Fruit fly (Drosophila melanogaster): Measurements from ENCODE around the gene CG3106.
A peak's percentile ranks its signal among the peaks of the same experiment; 100 is the strongest.

CG3106 gene

DNA sequence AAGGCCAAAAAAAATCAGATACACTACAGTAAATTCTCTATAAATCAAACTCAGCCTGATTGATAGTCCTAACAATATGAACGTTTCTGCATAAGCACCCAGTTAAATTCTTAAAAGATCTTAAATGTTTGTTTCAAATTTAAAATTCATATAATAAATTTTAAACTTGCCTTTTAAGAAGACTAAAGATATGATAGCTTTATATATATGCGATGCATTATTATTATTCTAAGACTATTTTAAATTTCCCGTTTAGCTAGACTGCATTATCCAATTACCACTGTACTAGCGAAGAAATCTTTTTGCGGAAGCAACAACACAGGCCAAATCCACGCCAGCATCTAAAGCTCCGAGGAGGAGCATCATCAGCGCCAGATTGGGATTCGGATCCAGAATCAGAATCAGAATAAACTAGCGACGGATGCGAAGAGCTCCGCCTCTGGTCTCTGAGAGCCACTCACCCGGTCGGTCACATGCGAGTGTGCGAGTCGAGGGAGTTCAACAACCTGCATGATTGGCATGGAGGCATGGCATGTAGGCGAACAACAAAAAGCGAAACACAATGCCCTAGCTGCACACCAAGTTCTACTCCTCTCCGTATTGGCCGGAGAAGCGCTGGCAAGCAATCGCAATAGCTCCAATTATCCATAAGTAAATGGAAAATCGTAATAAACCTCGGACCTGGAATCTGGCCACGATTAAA, 8.6 kb downstream of the CG3106 start:
- TF ChIP-seq slbo (GFP tag; IDR thresholded peaks at IDR 0.05) (peak; percentile 7; the same call in 1 of the 2 replicates), HHEX (GFP tag; optimal IDR thresholded peaks at IDR 0.05) (no peak), gem (tag; optimal IDR thresholded peaks at IDR 0.05) (peak; percentile 7), grau (tag; optimal IDR thresholded peaks at IDR 0.05) (peak; percentile 38), CG11504 (tag; optimal IDR thresholded peaks at IDR 0.05) (peak; percentile 2)

DNA sequence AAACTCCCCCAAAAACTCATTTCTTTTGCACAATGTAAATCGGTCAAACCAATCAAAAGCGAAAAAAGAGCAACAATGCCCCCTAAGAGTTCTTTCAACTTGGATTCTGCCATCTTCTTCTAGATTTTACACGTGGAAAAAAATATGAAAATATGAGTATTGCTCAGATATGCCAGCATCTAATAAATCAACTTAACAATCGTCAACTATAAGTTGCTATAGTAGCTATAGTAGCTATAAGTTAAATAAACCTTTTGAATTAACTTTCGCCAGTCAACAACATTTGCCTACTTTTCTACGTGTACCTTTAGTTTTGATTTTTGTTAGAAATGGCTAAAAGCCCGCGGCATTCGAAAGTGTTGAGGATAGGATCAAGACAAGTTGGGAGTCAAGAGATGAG, 9.5 kb downstream of the CG3106 start:
- no peak for TF ChIP-seq vfl (GFP tag; optimal IDR thresholded peaks at IDR 0.05)
- peak; percentile 24 for TF ChIP-seq nmo (GFP tag; optimal IDR thresholded peaks at IDR 0.05)
- peak; percentile 12 for TF ChIP-seq Blimp-1 (GFP tag; optimal IDR thresholded peaks at IDR 0.05)
- TF ChIP-seq ci (GFP tag; IDR thresholded peaks at IDR 0.05), result 0 out of 3 replicates have a peak, but pooled peaks have one; percentile 41
- peak; percentile 0 for TF ChIP-seq gem (tag; optimal IDR thresholded peaks at IDR 0.05)
- peak; percentile 48 for TF ChIP-seq CG11504 (tag; optimal IDR thresholded peaks at IDR 0.05)

DNA sequence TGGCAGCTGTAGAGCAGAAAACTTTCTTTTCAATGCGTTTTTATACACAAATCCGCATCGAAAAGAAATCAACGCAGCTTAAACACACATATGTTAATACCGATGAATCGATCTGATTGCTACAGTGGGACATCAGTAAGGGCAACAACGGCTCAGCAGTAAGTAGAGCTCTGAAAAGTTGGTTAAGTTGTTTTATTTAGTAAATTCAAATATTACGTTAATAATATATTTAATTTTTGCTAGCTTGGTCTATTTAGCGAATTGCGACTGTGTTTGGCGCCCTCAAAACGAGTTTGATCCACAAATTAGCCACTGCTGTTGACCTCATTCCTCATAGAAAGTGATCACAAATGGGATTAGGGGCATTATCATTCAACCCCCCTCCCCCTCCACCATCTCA, 10.7 kb downstream of the CG3106 start:
- TF ChIP-seq Drgx (GFP tag; IDR thresholded peaks at IDR 0.05), result 0 out of 2 replicates have a peak, but pooled peaks have one; percentile 21
- no peak for TF ChIP-seq hbn (GFP tag; IDR thresholded peaks at IDR 0.05; ENCODE audit: partially characterized antibody)
- TF ChIP-seq CG17829 (tag; optimal IDR thresholded peaks at IDR 0.05), result peak; percentile 44
- TF ChIP-seq inv (GFP tag; IDR thresholded peaks at IDR 0.05; ENCODE audit: partially characterized antibody), result no peak
- no peak for TF ChIP-seq Usf (GFP tag; optimal IDR thresholded peaks at IDR 0.05)
- peak; percentile 35 for TF ChIP-seq jing (GFP tag; optimal IDR thresholded peaks at IDR 0.05)
- TF ChIP-seq sug (tag; optimal IDR thresholded peaks at IDR 0.05), result no peak
- TF ChIP-seq chm (GFP tag; IDR thresholded peaks at IDR 0.05), result no peak
- peak; percentile 18 for TF ChIP-seq cwo (GFP tag; optimal IDR thresholded peaks at IDR 0.05)
- peak; percentile 51; the same call in 1 of the 2 replicates for TF ChIP-seq H2.0 (GFP tag; IDR thresholded peaks at IDR 0.05)
- TF ChIP-seq ase (GFP tag; IDR thresholded peaks at IDR 0.05), result peak; percentile 60; the same call in 2 of the 3 replicates
- TF ChIP-seq grau (tag; optimal IDR thresholded peaks at IDR 0.05), result peak; percentile 85
- no peak for TF ChIP-seq ftz-f1 (GFP tag; optimal IDR thresholded peaks at IDR 0.05)
- no peak for TF ChIP-seq Hsf (GFP tag; optimal IDR thresholded peaks at IDR 0.05)
- TF ChIP-seq Hr39 (optimal IDR thresholded peaks at IDR 0.05), result no peak
- no peak for TF ChIP-seq stwl (tag; optimal IDR thresholded peaks at IDR 0.05)
- TF ChIP-seq otp (GFP tag; IDR thresholded peaks at IDR 0.05), result peak; percentile 66; the same call in 2 of the 3 replicates
- TF ChIP-seq CG4328 (GFP tag; optimal IDR thresholded peaks at IDR 0.05), result no peak
- TF ChIP-seq Poxn (GFP tag; IDR thresholded peaks at IDR 0.05), result no peak
- TF ChIP-seq CG5953 (GFP tag; IDR thresholded peaks at IDR 0.05), result peak; percentile 48; the same call in 1 of the 2 replicates
- no peak for TF ChIP-seq yki (optimal IDR thresholded peaks at IDR 0.05)
- TF ChIP-seq dan (GFP tag; IDR thresholded peaks at IDR 0.05), result no peak
- TF ChIP-seq HmgZ (tag; optimal IDR thresholded peaks at IDR 0.05), result no peak
- peak; percentile 23; the same call in 1 of the 2 replicates for TF ChIP-seq CG3847 (GFP tag; IDR thresholded peaks at IDR 0.05)
- no peak for TF ChIP-seq CG6813 (GFP tag; optimal IDR thresholded peaks at IDR 0.05)
- peak; percentile 20; the same call in 1 of the 2 replicates for TF ChIP-seq CG10959 (GFP tag; IDR thresholded peaks at IDR 0.05)
- TF ChIP-seq vnd (GFP tag; IDR thresholded peaks at IDR 0.05; ENCODE audit: partially characterized antibody), result no peak
- TF ChIP-seq tll (GFP tag; optimal IDR thresholded peaks at IDR 0.05), result no peak
- no peak for TF ChIP-seq Mad (GFP tag; optimal IDR thresholded peaks at IDR 0.05)
- peak; percentile 58 for TF ChIP-seq ewg (GFP tag; optimal IDR thresholded peaks at IDR 0.05)
- peak; percentile 61; the same call in 2 of the 3 replicates for TF ChIP-seq dysf (GFP tag; IDR thresholded peaks at IDR 0.05)
- TF ChIP-seq Optix (GFP tag; IDR thresholded peaks at IDR 0.05), result peak; percentile 66; the same call in 2 of the 3 replicates
- no peak for TF ChIP-seq zen2 (GFP tag; IDR thresholded peaks at IDR 0.05; ENCODE audit: partially characterized antibody)
- TF ChIP-seq kay (GFP tag; optimal IDR thresholded peaks at IDR 0.05), result no peak
- TF ChIP-seq phol (tag; optimal IDR thresholded peaks at IDR 0.05), result peak; percentile 70
- TF ChIP-seq HLHmδ (GFP tag; optimal IDR thresholded peaks at IDR 0.05), result no peak
- no peak for TF ChIP-seq prd (optimal IDR thresholded peaks at IDR 0.05)
- peak; percentile 70 for TF ChIP-seq prd (GFP tag; IDR thresholded peaks at IDR 0.05)
